Fruit fly (Drosophila melanogaster) whole organism, adult: ENCODE results near the gene Glut4EF.

Experiments used
- CG11617 ChIP-seq: fragments of 200-800 bp; sonication (Bioruptor generic); optimal IDR thresholded peaks from 2 replicates; lab custom pipeline; 2017; ENCODE audit warnings: mild to moderate bottlenecking, missing biosample characterization, missing genetic modification reagents, missing genetic modification characterization
- CG14711 ChIP-seq: fragments of 200-800 bp; sonication (Bioruptor generic); optimal IDR thresholded peaks from 2 replicates; lab custom pipeline; 2018; ENCODE audit warnings: missing biosample characterization, mild to moderate bottlenecking, missing genetic modification characterization, moderate library complexity
- CG33017 ChIP-seq: fragments of 200-800 bp; sonication (Bioruptor generic); optimal IDR thresholded peaks from 2 replicates; lab custom pipeline; 2018; ENCODE audit warnings: missing biosample characterization, mild to moderate bottlenecking, missing genetic modification characterization, moderate library complexity
- CG5204 ChIP-seq: fragments of 200-800 bp; sonication (Bioruptor generic); optimal IDR thresholded peaks from 2 replicates; lab custom pipeline; 2016; ENCODE audit warnings: missing biosample characterization, missing genetic modification characterization
- CG7045 ChIP-seq: fragments of 200-800 bp; sonication (Bioruptor generic); optimal IDR thresholded peaks from 2 replicates; lab custom pipeline; 2017; ENCODE audit warnings: missing biosample characterization, mild to moderate bottlenecking, missing genetic modification characterization
- Clk ChIP-seq: fragments of 200-800 bp; sonication (Bioruptor generic); optimal IDR thresholded peaks from 2 replicates; lab custom pipeline; 2017; ENCODE audit warnings: missing biosample characterization, missing genetic modification characterization
- Crg-1 ChIP-seq: fragments of 200-800 bp; sonication (Bioruptor generic); optimal IDR thresholded peaks from 2 replicates; lab custom pipeline; 2016; ENCODE audit warnings: missing biosample characterization, missing genetic modification characterization
- bab1 ChIP-seq: fragments of 200-800 bp; sonication (Bioruptor generic); optimal IDR thresholded peaks from 3 replicates; lab custom pipeline; 2019; ENCODE audit warnings: missing biosample characterization, mild to moderate bottlenecking, missing genetic modification characterization, moderate library complexity
- cic ChIP-seq: fragments of 200-800 bp; sonication (Bioruptor generic); optimal IDR thresholded peaks from 2 replicates; lab custom pipeline; 2017; ENCODE audit warnings: missing biosample characterization, mild to moderate bottlenecking, missing genetic modification characterization, moderate library complexity
- kay ChIP-seq: fragments of 200-800 bp; sonication (Bioruptor generic); peaks from one replicate; lab custom pipeline; 2016; ENCODE audit warnings: missing biosample characterization, missing genetic modification characterization, borderline replicate concordance
- pad ChIP-seq: fragments of 200-800 bp; sonication (Bioruptor generic); optimal IDR thresholded peaks from 3 replicates; lab custom pipeline; 2017; ENCODE audit warnings: missing biosample characterization, missing genetic modification characterization, mild to moderate bottlenecking, moderate library complexity, missing genetic modification reagents
- tj ChIP-seq: fragments of 200-800 bp; sonication (Bioruptor generic); optimal IDR thresholded peaks from 3 replicates; lab custom pipeline; 2017; ENCODE audit warnings: missing biosample characterization, mild to moderate bottlenecking, missing genetic modification characterization, moderate library complexity
- toe ChIP-seq: fragments of 200-800 bp; sonication (Bioruptor generic); optimal IDR thresholded peaks from 2 replicates; lab custom pipeline; 2016; ENCODE audit warnings: missing biosample characterization, missing genetic modification characterization

dm6 chr3R:9879880-9880852 lies 5.7 kb downstream of the Glut4EF start:
- no peak for TF ChIP-seq toe (GFP tag; lab: Kevin White, UChicago)
- no peak for TF ChIP-seq bab1 (GFP tag; lab: Kevin White, UChicago)
- no peak for TF ChIP-seq Crg-1 (GFP tag; lab: Kevin White, UChicago)
- TF ChIP-seq CG14711 (tag; lab: Kevin White, UChicago): no peak
- TF ChIP-seq kay: no peak
- TF ChIP-seq CG11617 (GFP tag; lab: Kevin White, UChicago): no peak
- no peak for TF ChIP-seq pad (GFP tag; lab: Kevin White, UChicago)
- no peak for TF ChIP-seq cic (GFP tag; lab: Kevin White, UChicago)
- TF ChIP-seq Clk (GFP tag; lab: Kevin White, UChicago): no peak
- TF ChIP-seq CG7045 (GFP tag; lab: Kevin White, UChicago): no peak
- TF ChIP-seq CG33017 (tag; lab: Kevin White, UChicago): no peak
- no peak for TF ChIP-seq CG5204 (GFP tag; lab: Kevin White, UChicago)
- no peak for TF ChIP-seq tj (GFP tag; lab: Kevin White, UChicago)
